Worm (Caenorhabditis elegans) whole organism, mixed stage, embryonic: Measurements from ENCODE around the gene F47B7.4.

Experiments
- blmp-1 ChIP-seq: fragments of 150-350 bp; optimal IDR thresholded peaks from 2 replicates; lab custom pipeline; 2014; ENCODE audit warnings: missing biosample characterization, missing genetic modification characterization
- flh-1 ChIP-seq: fragments of 200-800 bp; sonication (Bioruptor generic); optimal IDR thresholded peaks from 2 replicates; lab custom pipeline; 2018; ENCODE audit warnings: mild to moderate bottlenecking, missing genetic modification characterization, moderate library complexity, missing compliant biosample characterization
- lin-13 ChIP-seq: fragments of 150-350 bp; optimal IDR thresholded peaks from 2 replicates; lab custom pipeline; 2014; ENCODE audit warnings: missing biosample characterization, missing genetic modification characterization
- lin-32 ChIP-seq: fragments of 200-800 bp; sonication (Bioruptor generic); optimal IDR thresholded peaks from 2 replicates; lab custom pipeline; 2018; ENCODE audit warnings: mild to moderate bottlenecking, missing genetic modification characterization, missing compliant biosample characterization
- mab-5 ChIP-seq: fragments of 150-350 bp; optimal IDR thresholded peaks from 2 replicates; lab custom pipeline; 2014; ENCODE audit warnings: missing biosample characterization, missing genetic modification characterization
- nhr-2 ChIP-seq: fragments of 150-350 bp; optimal IDR thresholded peaks from 2 replicates; lab custom pipeline; 2014; ENCODE audit warnings: missing biosample characterization, missing genetic modification characterization
- nhr-237 ChIP-seq: fragments of 150-350 bp; optimal IDR thresholded peaks from 2 replicates; lab custom pipeline; 2014; ENCODE audit warnings: missing biosample characterization, missing genetic modification characterization
- nhr-28 ChIP-seq: fragments of 150-350 bp; optimal IDR thresholded peaks from 2 replicates; lab custom pipeline; 2014; ENCODE audit warnings: missing biosample characterization, missing genetic modification characterization
- nhr-76 ChIP-seq: sonication (generic microtip); optimal IDR thresholded peaks from 2 replicates; lab custom pipeline; 2017; ENCODE audit warnings: missing biosample characterization, missing genetic modification characterization
- pha-4 ChIP-seq: fragments of 150-350 bp; optimal IDR thresholded peaks from 2 replicates; lab custom pipeline; 2018; ENCODE audit warnings: missing biosample characterization, missing genetic modification reagents, missing genetic modification characterization
- sem-2 ChIP-seq: fragments of 200-800 bp; sonication (Bioruptor generic); optimal IDR thresholded peaks from 2 replicates; lab custom pipeline; 2018; ENCODE audit warnings: mild to moderate bottlenecking, missing genetic modification characterization, missing compliant biosample characterization
- snpc-4 ChIP-seq: fragments of 150-350 bp; optimal IDR thresholded peaks from 2 replicates; lab custom pipeline; 2014; ENCODE audit warnings: missing biosample characterization, missing genetic modification characterization
- tbx-8 ChIP-seq: fragments of 200-800 bp; sonication (Bioruptor generic); optimal IDR thresholded peaks from 2 replicates; lab custom pipeline; 2018; ENCODE audit warnings: mild to moderate bottlenecking, missing genetic modification characterization, moderate library complexity, missing compliant biosample characterization
- unc-62 ChIP-seq: fragments of 150-350 bp; optimal IDR thresholded peaks from 2 replicates; lab custom pipeline; 2014; ENCODE audit warnings: missing biosample characterization, missing genetic modification reagents, missing genetic modification characterization

DNA sequence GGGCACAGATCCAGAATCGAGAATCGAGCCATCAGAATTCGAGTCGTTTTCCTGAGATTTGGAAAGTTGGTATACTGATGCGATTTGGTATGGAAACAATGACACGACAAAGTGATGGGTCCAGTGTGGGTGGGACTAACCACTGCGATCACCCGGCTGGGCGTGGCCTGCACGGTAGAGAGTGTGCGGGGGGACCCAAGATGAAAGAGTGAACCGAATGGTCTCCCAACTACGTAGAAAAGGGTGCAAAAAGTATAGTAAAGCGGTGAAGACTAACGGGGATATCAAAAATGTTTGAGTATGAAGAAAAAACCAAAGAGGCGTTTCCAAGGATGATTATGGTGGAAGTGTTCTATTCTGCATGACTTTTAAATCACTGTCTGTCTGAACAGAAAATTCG lies 24.2 kb downstream of the F47B7.4 start, which contains the start of gene fkh-2:
- TF ChIP-seq tbx-8 (GFP tag; lab: Kevin White, UChicago), result no peak
- no peak for TF ChIP-seq mab-5 (tag; lab: Kevin White, UChicago)
- TF ChIP-seq unc-62 (GFP tag; lab: Kevin White, UChicago), result no peak
- no peak for TF ChIP-seq nhr-28 (tag; lab: Kevin White, UChicago)
- no peak for TF ChIP-seq lin-13
- TF ChIP-seq snpc-4, result no peak
- no peak for TF ChIP-seq flh-1 (GFP tag; lab: Kevin White, UChicago)
- no peak for TF ChIP-seq pha-4 (tag; lab: Kevin White, UChicago)
- no peak for TF ChIP-seq nhr-2 (tag; lab: Kevin White, UChicago)
- no peak for TF ChIP-seq lin-32 (GFP tag; lab: Kevin White, UChicago)
- TF ChIP-seq sem-2, result no peak
- TF ChIP-seq nhr-76 (tag; lab: Kevin White, UChicago), result no peak
- TF ChIP-seq nhr-237 (tag; lab: Kevin White, UChicago), result no peak
- no peak for TF ChIP-seq blmp-1 (tag; lab: Kevin White, UChicago)
